Fruit fly (Drosophila melanogaster): Measurements from ENCODE around the gene Rcd5.

DNA sequence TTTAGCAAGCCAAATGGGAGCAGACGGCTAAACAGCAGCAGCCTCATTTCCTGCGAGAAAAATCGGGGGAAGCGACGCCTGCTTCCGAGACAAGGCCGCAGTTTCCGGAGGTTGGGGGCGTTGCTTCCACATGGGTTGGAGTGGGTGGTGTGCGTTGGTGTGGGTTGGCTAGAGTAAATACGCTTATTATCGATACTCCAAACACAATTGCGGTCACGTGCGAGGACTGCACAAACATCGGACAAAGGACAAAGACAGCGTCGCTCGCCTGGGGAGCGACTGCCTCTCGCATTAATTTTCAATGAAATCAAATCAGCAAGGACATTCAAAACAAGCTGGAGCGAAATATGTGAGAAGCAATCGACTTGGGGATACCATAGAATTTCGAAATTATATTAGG, 40.9 kb downstream of the Rcd5 start:
- TF ChIP-seq usp (GFP tag; optimal IDR thresholded peaks at IDR 0.05) = no peak
- no peak for TF ChIP-seq CG8478 (optimal IDR thresholded peaks at IDR 0.05)
- TF ChIP-seq Dll (optimal IDR thresholded peaks at IDR 0.05) = no peak
- TF ChIP-seq EcR (GFP tag; optimal IDR thresholded peaks at IDR 0.05) = no peak
- no peak for TF ChIP-seq psq (optimal IDR thresholded peaks at IDR 0.05)
- no peak for TF ChIP-seq pan (optimal IDR thresholded peaks at IDR 0.05)

Data from whole organism.